Worm (Caenorhabditis elegans) whole organism, L4 larva: ENCODE results near the gene W04D2.4.

Source experiments
- aly-2 ChIP-seq: sonication (generic microtip); optimal IDR thresholded peaks from 2 replicates; lab custom pipeline; 2018; ENCODE audit warnings: missing biosample characterization, missing genetic modification characterization
- ceh-82 ChIP-seq: sonication (generic microtip); optimal IDR thresholded peaks from 2 replicates; lab custom pipeline; 2017; ENCODE audit warnings: missing biosample characterization, missing genetic modification characterization
- dmd-8 ChIP-seq: fragments of 200-800 bp; sonication (Bioruptor generic); IDR thresholded peaks from 2 replicates; pipeline ENCODE4 v1.3.6; 2022; ENCODE audit warnings: missing genetic modification characterization, missing compliant biosample characterization
- egl-43 ChIP-seq: fragments of 200-800 bp; sonication (Bioruptor generic); IDR thresholded peaks from 2 replicates; pipeline ENCODE4 v1.3.6; 2022; ENCODE audit warnings: missing genetic modification reagents, missing genetic modification characterization, missing compliant biosample characterization
- lin-39 ChIP-seq: fragments of 150-350 bp; optimal IDR thresholded peaks from 2 replicates; lab custom pipeline; 2014; ENCODE audit warnings: missing biosample characterization, missing genetic modification reagents, missing genetic modification characterization
- nhr-6 ChIP-seq: fragments of 150-350 bp; optimal IDR thresholded peaks from 2 replicates; lab custom pipeline; 2014; ENCODE audit warnings: missing biosample characterization, missing genetic modification characterization
- pqm-1 ChIP-seq: sonication (generic microtip); optimal IDR thresholded peaks from 2 replicates; lab custom pipeline; 2017; ENCODE audit warnings: missing biosample characterization, missing genetic modification characterization
- snpc-4 ChIP-seq: fragments of 150-350 bp; optimal IDR thresholded peaks from 2 replicates; lab custom pipeline; 2014; ENCODE audit warnings: missing biosample characterization, missing genetic modification characterization
- tag-97 ChIP-seq: fragments of 200-800 bp; sonication (Bioruptor generic); IDR thresholded peaks from 2 replicates; pipeline ENCODE4 v1.3.6; 2022; ENCODE audit warnings: missing genetic modification characterization, missing compliant biosample characterization
- zfp-2 ChIP-seq: sonication (generic microtip); optimal IDR thresholded peaks from 2 replicates; lab custom pipeline; 2016; ENCODE audit warnings: mild to moderate bottlenecking, missing genetic modification characterization, missing compliant biosample characterization
- ztf-7 ChIP-seq: fragments of 150-350 bp; optimal IDR thresholded peaks from 2 replicates; lab custom pipeline; 2014; ENCODE audit warnings: missing biosample characterization, missing genetic modification characterization

- TF ChIP-seq egl-43 (GFP tag; lab: Robert Waterston, UW), result no peak
- no peak for TF ChIP-seq aly-2
- TF ChIP-seq nhr-6 (tag; lab: Kevin White, UChicago), result no peak
- TF ChIP-seq ceh-82, result no peak
- no peak for TF ChIP-seq lin-39 (tag; lab: Kevin White, UChicago)
- no peak for TF ChIP-seq pqm-1 (tag; lab: Kevin White, UChicago)
- no peak for TF ChIP-seq dmd-8 (GFP tag; lab: Robert Waterston, UW)
- TF ChIP-seq zfp-2 (tag; lab: Kevin White, UChicago), result no peak
- TF ChIP-seq ztf-7, result no peak
- TF ChIP-seq tag-97, result no peak
- no peak for TF ChIP-seq snpc-4 (tag; lab: Kevin White, UChicago)
Observed at ce11 chrV:12506185-12506584, 8.6 kb upstream of the W04D2.4 start, which contains the start of gene nlp-46.
